Fruit fly (Drosophila melanogaster) S2 (cell line): Measurements from ENCODE around the gene S-Lap4.

Source experiments
- CG8478 ChIP-seq: fragments of >200 bp; optimal IDR thresholded peaks from 2 replicates; lab custom pipeline; 2018
- CTCF ChIP-seq, 2 experiments: fragments of >200 bp; optimal IDR thresholded peaks; 2 replicates each; lab custom pipeline; 2018

S-Lap4 gene

dm6 chr3L:10513412-10513811 is 22.8 kb downstream of the S-Lap4 start:
- TF ChIP-seq CTCF (optimal IDR thresholded peaks at IDR 0.05; lab: Kevin White, UChicago) = no peak
- TF ChIP-seq CG8478 (lab: Kevin White, UChicago) = no peak

dm6 chr3L:10514829-10515228 is 24.2 kb downstream of the S-Lap4 start:
- no peak for TF ChIP-seq CG8478 (lab: Kevin White, UChicago)
- no peak for TF ChIP-seq CTCF (optimal IDR thresholded peaks at IDR 0.05; lab: Kevin White, UChicago)

dm6 chr3L:10515785-10516706 is 25.4 kb downstream of the S-Lap4 start:
- TF ChIP-seq CTCF (optimal IDR thresholded peaks at IDR 0.05; lab: Kevin White, UChicago) (no peak), CG8478 (lab: Kevin White, UChicago) (no peak)

DNA sequence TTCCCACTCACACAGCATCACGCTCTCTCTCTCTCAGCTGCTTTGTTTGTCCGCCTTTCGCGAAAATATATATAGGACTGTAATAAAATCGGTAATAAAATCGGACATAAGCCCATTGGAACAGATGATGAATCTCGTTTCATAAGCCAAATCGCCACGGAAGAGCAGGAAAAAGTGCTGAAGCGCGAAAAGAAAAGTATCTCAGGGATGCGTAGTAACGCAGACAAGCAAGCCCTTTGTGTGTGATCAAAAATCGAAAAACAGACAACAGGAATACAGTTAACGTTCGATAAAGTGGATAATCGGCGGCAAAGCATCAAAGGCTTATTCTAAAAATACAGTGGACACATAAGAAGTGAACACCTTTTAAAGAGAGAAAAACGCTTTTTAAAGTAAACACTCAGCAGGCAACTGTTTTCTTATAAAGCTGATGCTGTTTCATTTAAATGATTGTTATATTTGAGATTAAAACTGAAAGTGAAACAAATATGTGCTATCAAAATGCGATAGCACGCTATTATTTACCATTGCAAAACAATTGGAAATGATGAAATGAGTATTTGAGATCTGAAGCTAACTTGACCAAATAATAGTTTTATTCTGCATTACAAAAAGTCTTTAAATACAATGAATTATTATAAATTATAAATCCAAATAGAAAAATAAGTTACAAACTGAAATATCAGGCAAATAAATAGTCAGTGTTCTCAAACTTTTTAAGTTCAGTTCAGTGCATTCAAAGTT is 26.2 kb downstream of the S-Lap4 start:
- TF ChIP-seq CTCF (optimal IDR thresholded peaks at IDR 0.05; lab: Kevin White, UChicago) = no peak
- TF ChIP-seq CG8478 (lab: Kevin White, UChicago) = no peak

DNA sequence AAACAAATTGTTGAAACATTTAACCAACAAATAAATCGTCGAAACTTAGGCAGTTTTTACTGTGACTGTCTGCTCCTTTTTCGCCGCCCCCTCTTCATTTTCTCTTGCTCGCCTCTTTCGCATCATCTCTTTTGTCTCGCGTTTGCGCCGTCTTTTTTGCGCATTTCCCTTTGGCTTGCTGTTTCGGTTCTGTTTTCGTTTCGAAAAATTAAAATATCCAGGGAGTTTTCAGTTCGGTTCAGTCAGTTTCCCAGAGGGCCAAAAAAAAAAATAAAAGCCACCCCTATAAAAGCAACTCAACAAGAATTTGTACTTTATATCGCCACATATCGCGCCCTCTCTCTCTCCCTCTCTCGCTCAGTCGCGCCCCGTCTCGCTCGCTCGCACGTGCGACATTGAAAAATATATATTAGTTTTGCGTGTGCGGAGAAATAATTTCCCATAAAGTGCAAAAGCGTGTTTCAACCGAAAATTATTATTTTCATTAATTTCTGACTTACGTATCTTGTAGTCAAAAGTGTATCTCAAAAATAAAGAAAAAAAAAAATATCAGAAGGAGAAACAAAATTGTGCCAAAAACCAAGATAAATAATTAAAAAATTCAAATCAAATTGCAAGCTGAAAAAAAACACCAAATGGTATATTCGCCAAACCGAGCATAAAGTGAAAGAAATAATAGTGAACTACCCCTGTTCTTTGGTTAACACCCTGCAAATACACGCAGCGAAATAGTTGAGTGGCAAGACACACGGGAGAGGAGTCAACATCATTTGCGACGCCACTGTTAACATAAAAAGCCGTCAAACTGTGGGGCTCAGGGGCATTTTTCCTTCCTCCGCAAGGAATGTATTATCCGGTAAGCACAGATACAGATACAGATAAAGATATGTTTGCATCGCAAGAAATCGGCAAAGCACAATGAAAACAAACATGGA is 27.1 kb downstream of the S-Lap4 start:
- TF ChIP-seq CTCF (optimal IDR thresholded peaks at IDR 0.05; lab: Kevin White, UChicago) (no peak), CG8478 (lab: Kevin White, UChicago) (no peak)

DNA sequence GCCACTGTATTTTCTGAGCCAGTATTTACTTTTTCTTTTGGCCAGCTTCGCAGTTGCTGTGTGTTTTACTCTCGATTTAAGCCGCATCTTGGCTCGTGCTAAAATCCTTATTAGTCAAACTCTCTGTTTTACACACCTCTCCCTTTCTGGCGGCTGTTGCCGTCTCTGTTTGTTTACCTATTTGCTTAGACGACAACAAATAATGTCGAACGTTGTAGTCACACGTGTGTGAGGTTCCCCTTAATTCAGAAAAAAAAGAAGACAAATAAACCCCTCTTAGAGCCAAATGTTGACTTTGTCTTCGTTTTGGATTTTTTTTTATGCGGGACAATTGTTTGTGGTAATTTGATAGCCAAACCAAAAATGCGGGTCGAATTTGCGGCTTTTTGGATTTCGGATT is 28.3 kb downstream of the S-Lap4 start:
- TF ChIP-seq CG8478 (lab: Kevin White, UChicago) (no peak), CTCF (optimal IDR thresholded peaks at IDR 0.05; lab: Kevin White, UChicago) (no peak)

dm6 chr3L:10521624-10522023 is 31.0 kb downstream of the S-Lap4 start:
- no peak for TF ChIP-seq CTCF (optimal IDR thresholded peaks at IDR 0.05; lab: Kevin White, UChicago)
- TF ChIP-seq CG8478 (lab: Kevin White, UChicago) = no peak

DNA sequence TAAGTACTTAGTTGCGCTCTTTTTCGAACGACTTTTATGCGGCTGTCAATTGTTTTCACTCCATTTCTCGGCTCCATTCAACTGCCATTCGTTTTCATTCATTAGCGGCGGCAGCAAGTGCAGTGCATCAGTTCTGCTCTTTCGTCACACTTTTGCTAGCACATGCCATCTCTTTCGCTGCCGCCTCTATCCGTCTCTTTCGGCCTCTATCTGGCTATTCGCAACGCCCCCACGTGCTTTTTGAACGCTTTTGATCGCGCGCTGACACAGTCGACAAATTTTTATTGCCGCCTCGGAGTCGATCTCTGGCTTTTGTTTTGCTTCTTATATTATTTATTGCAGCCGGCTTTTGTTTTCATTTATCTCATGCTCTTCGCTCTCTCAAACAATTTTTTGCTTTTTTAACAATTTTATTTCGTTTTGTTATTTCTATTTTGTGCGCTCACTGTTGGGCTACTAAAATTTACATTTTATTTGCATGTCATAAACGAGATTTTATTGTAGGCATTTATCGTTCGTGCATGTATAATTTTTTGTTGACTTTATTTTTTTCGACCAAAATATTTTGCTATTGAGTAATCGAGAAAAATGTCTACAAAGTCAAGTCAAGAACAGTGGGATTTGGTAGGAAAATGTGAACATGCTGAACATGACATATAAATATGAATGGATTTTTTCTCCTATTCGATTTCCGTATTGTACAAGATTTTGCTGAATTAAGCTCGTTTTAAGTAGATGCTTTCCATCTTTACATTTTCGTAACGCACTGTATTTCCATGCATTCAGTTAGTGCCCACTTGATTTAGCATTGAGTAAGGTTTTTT is 31.9 kb downstream of the S-Lap4 start:
- TF ChIP-seq CTCF (optimal IDR thresholded peaks at IDR 0.05; lab: Kevin White, UChicago) = no peak
- TF ChIP-seq CG8478 (lab: Kevin White, UChicago) = no peak

dm6 chr3L:10525168-10525567 is 34.5 kb downstream of the S-Lap4 start:
- TF ChIP-seq CTCF (optimal IDR thresholded peaks at IDR 0.05; lab: Kevin White, UChicago) = no peak
- TF ChIP-seq CG8478 (lab: Kevin White, UChicago) = no peak

dm6 chr3L:10525641-10526382 is 35.2 kb downstream of the S-Lap4 start:
- no peak for TF ChIP-seq CG8478 (lab: Kevin White, UChicago)

dm6 chr3L:10528251-10528650 is 37.6 kb downstream of the S-Lap4 start:
- TF ChIP-seq CTCF (optimal IDR thresholded peaks at IDR 0.05; lab: Kevin White, UChicago) (no peak), CG8478 (lab: Kevin White, UChicago) (no peak)

DNA sequence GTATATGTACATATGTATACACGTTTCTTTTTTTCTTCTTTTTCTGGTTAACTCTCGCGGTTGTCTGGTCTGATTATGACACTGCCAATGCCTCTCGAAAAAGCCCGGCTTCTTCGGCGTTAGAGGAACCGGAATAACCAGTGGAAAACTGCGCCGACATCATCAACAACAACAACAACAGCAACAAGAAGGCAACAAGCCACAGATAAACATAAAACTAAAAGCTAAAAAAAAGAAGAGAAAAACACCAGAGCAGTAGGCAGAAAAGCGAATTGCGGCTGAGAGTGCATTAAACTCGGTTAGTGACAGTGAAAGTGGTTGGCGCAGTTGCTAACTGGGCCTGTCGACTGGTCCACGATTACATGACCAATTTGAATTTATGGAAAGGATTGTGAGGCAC is 40.4 kb downstream of the S-Lap4 start:
- TF ChIP-seq CG8478 (lab: Kevin White, UChicago) (no peak), CTCF (optimal IDR thresholded peaks at IDR 0.05; lab: Kevin White, UChicago) (no peak)
